Worm (Caenorhabditis elegans): ENCODE results near the gene irld-57.

irld-57 gene

DNA sequence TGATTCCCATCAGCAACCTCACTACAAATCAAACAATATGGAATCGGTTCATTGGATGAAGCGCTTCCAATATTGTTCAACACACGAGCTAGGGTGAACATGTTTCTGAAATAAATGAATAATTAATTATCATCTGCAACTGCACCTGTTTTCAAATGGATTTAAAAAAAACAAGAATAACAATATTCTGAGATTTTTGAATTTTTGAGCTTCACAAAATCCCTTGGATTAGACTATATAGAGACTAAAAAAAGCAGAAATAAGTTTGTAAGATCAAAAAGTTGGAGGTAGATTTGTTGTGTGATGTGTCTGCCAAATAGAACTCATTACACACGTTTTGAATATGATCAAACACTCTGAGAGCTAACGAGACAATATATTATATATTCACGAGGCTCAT lies 26.7 kb downstream of the irld-57 start, which contains the start of gene nhr-199:
nhr-199 (minus strand) TSS at position 101 of the 400 bp plus-strand sequence.
- no peak for TF ChIP-seq ceh-16 (tag; optimal IDR thresholded peaks at IDR 0.05)
- no peak for TF ChIP-seq lsy-12 (tag; optimal IDR thresholded peaks at IDR 0.05)
- TF ChIP-seq mml-1 (tag; optimal IDR thresholded peaks at IDR 0.05): no peak
- no peak for TF ChIP-seq fkh-10 (GFP tag; optimal IDR thresholded peaks at IDR 0.05)
- no peak for TF ChIP-seq elt-2 (tag; optimal IDR thresholded peaks at IDR 0.05)
- TF ChIP-seq pha-4 (tag; optimal IDR thresholded peaks at IDR 0.05): no peak
- TF ChIP-seq fos-1 (tag; optimal IDR thresholded peaks at IDR 0.05): no peak
- no peak for TF ChIP-seq nhr-76 (tag; optimal IDR thresholded peaks at IDR 0.05)
- no peak for TF ChIP-seq unc-62 (GFP tag; optimal IDR thresholded peaks at IDR 0.05)
- no peak for TF ChIP-seq jun-1 (tag; optimal IDR thresholded peaks at IDR 0.05)
- no peak for TF ChIP-seq daf-12 (tag; optimal IDR thresholded peaks at IDR 0.05)
- TF ChIP-seq nhr-43 (tag; optimal IDR thresholded peaks at IDR 0.05; ENCODE audit: poor library complexity, severe bottlenecking): no peak

DNA sequence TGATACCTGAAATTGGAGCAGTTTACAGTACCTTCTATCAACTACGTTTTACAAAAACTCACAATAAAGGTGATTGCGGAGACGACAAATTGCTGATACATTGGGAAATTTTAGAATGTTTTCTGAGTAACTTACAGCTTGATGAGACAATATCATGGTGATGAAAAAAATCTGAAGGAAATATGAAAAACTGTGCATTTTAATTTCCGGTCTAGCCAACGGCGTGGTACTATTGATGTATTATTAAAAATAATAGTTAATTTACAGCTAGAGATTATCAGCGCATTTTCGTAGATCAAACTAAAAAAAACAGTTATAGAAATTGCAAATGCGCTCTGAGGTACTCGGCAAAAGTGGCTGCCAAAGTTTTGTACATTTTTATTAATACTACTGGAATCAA lies 28.4 kb downstream of the irld-57 start, which contains the start of gene srx-29:
srx-29 (minus strand) TSS at position 101 of the 400 bp plus-strand sequence.
- no peak for TF ChIP-seq nhr-12 (tag; optimal IDR thresholded peaks at IDR 0.05)
- no peak for TF ChIP-seq fkh-10 (GFP tag; optimal IDR thresholded peaks at IDR 0.05)
- no peak for TF ChIP-seq pqm-1 (tag; optimal IDR thresholded peaks at IDR 0.05)
- TF ChIP-seq R02D3.7 (tag; optimal IDR thresholded peaks at IDR 0.05): no peak
- no peak for TF ChIP-seq snpc-4 (tag; optimal IDR thresholded peaks at IDR 0.05)
- TF ChIP-seq nhr-67 (tag; optimal IDR thresholded peaks at IDR 0.05): no peak
- no peak for TF ChIP-seq nhr-76 (tag; optimal IDR thresholded peaks at IDR 0.05)
- no peak for TF ChIP-seq pha-4 (tag; optimal IDR thresholded peaks at IDR 0.05)
- no peak for TF ChIP-seq mml-1 (tag; optimal IDR thresholded peaks at IDR 0.05)
- TF ChIP-seq ceh-9 (tag; optimal IDR thresholded peaks at IDR 0.05): no peak
- no peak for TF ChIP-seq skn-1 (tag; optimal IDR thresholded peaks at IDR 0.05)
- TF ChIP-seq nhr-237 (tag; optimal IDR thresholded peaks at IDR 0.05): no peak
- no peak for TF ChIP-seq ceh-28 (tag; optimal IDR thresholded peaks at IDR 0.05)
- no peak for TF ChIP-seq egl-5 (tag; optimal IDR thresholded peaks at IDR 0.05)

DNA sequence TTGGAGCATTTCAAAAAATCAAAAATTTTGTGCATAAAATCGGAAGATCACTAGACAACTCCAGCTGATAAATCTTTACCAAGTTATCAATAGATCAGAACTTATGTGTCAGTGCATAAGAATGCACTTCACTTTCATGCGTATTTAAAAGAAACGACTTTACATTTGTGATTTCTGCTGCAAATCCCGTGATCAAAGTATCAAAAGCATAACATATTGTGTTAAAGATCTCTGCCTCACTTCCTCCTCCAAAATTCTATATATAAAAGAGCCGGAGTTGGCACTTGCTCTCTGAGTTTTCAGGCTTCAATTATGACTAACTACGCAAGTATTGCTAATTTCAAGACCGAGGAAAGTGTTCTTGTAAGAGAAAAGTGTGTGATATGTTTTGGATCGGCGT lies 32.8 kb downstream of the irld-57 start, which contains the start of gene nhr-198:
nhr-198 (plus strand) TSS at position 313 of the 400 bp plus-strand sequence.
- no peak for TF ChIP-seq elt-2 (tag; optimal IDR thresholded peaks at IDR 0.05)

DNA sequence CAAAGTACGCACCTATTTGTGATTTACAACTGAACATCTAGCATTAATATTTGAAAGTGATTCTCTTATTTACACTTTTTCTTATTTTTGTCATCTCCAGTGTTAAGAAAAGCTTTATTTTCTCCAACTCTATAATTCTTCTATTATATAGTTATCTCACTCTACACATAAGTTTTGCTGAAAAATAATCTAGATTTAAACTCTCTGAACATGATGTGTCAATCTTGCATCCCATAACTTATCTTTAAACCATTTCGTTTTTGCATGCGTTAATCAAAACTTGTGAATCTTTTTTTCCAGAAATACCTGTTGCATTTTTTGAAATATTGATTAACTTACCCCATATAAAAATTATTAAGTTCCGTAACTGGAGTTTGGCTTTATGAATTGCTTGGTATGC lies 36.6 kb downstream of the irld-57 start, which contains the start of gene nhr-268:
nhr-268 (plus strand) TSS at position 301 of the 400 bp plus-strand sequence.
- TF ChIP-seq fkh-10 (GFP tag; optimal IDR thresholded peaks at IDR 0.05) (no peak), snpc-4 (tag; optimal IDR thresholded peaks at IDR 0.05) (no peak), ztf-4 (tag; optimal IDR thresholded peaks at IDR 0.05) (no peak), egl-27 (tag; optimal IDR thresholded peaks at IDR 0.05) (no peak), nhr-23 (tag; optimal IDR thresholded peaks at IDR 0.05) (no peak), mdl-1 (tag; optimal IDR thresholded peaks at IDR 0.05) (no peak), nfya-1 (tag; optimal IDR thresholded peaks at IDR 0.05; ENCODE audit: insufficient read depth) (no peak), hmg-11 (tag; optimal IDR thresholded peaks at IDR 0.05) (no peak), nhr-11 (tag; optimal IDR thresholded peaks at IDR 0.05) (no peak), mml-1 (tag; optimal IDR thresholded peaks at IDR 0.05) (no peak), elt-3 (tag; optimal IDR thresholded peaks at IDR 0.05) (no peak), ceh-9 (tag; optimal IDR thresholded peaks at IDR 0.05) (no peak), nhr-28 (tag; optimal IDR thresholded peaks at IDR 0.05) (no peak), elt-2 (tag; optimal IDR thresholded peaks at IDR 0.05) (no peak)

DNA sequence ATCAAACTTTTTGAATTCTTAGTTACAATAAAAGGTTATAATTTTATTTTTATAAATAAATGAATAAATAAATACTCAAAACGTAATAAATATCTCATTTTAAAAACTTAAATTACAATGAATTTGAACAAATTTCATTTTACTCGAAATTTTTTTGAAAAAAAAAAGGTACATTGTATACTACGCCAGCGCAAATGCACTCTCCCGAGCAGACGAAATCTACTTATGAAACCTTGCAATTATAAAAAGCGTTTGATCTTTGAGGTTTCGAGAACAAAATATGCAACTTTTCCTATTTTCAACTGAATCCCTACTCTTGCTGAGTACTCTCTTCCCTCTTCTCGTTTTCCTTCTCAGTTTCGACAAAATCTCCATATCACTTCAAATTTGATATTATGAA lies 38.9 kb downstream of the irld-57 start, which contains the start of gene nhr-197:
nhr-197 (plus strand) TSS at position 301 of the 400 bp plus-strand sequence.
- no peak for TF ChIP-seq zag-1 (tag; optimal IDR thresholded peaks at IDR 0.05)
- no peak for TF ChIP-seq ceh-9 (tag; optimal IDR thresholded peaks at IDR 0.05)
- TF ChIP-seq fos-1 (tag; optimal IDR thresholded peaks at IDR 0.05): no peak
- no peak for TF ChIP-seq ama-1 (optimal IDR thresholded peaks at IDR 0.05)
- TF ChIP-seq nfya-1 (tag; optimal IDR thresholded peaks at IDR 0.05; ENCODE audit: insufficient read depth): no peak
- TF ChIP-seq ceh-82 (tag; optimal IDR thresholded peaks at IDR 0.05): no peak
- no peak for TF ChIP-seq nhr-25 (tag; optimal IDR thresholded peaks at IDR 0.05)
- no peak for TF ChIP-seq nhr-76 (tag; optimal IDR thresholded peaks at IDR 0.05)
- no peak for TF ChIP-seq elt-1 (tag; optimal IDR thresholded peaks at IDR 0.05)
- no peak for TF ChIP-seq pha-4 (tag; optimal IDR thresholded peaks at IDR 0.05)
- TF ChIP-seq nhr-43 (tag; optimal IDR thresholded peaks at IDR 0.05; ENCODE audit: poor library complexity, severe bottlenecking): no peak
- TF ChIP-seq mdl-1 (tag; optimal IDR thresholded peaks at IDR 0.05): no peak
- no peak for TF ChIP-seq egl-5 (tag; optimal IDR thresholded peaks at IDR 0.05)
- TF ChIP-seq daf-12 (tag; optimal IDR thresholded peaks at IDR 0.05): no peak
- no peak for TF ChIP-seq sea-2 (GFP tag; optimal IDR thresholded peaks at IDR 0.05)
- TF ChIP-seq tbx-2 (tag; optimal IDR thresholded peaks at IDR 0.05): no peak
- TF ChIP-seq ztf-4 (tag; optimal IDR thresholded peaks at IDR 0.05): no peak
- no peak for TF ChIP-seq ztf-11 (tag; optimal IDR thresholded peaks at IDR 0.05)
- no peak for TF ChIP-seq fkh-10 (GFP tag; optimal IDR thresholded peaks at IDR 0.05)
- TF ChIP-seq egl-27 (tag; optimal IDR thresholded peaks at IDR 0.05): no peak
